Worm (Caenorhabditis elegans): ENCODE measurements around the gene F54E7.9.

Gene F54E7.9

ce11 chrIII:5707546-5707945, 29.9 kb upstream of the F54E7.9 start:
- no peak for TF ChIP-seq T22C8.4 (GFP tag; IDR thresholded peaks at IDR 0.05)
- TF ChIP-seq med-1 (GFP tag; optimal IDR thresholded peaks at IDR 0.05; ENCODE audit: insufficient read depth): no peak
- TF ChIP-seq ztf-23 (GFP tag; IDR thresholded peaks at IDR 0.05): no peak
- TF ChIP-seq cog-1 (tag; optimal IDR thresholded peaks at IDR 0.05): no peak

DNA sequence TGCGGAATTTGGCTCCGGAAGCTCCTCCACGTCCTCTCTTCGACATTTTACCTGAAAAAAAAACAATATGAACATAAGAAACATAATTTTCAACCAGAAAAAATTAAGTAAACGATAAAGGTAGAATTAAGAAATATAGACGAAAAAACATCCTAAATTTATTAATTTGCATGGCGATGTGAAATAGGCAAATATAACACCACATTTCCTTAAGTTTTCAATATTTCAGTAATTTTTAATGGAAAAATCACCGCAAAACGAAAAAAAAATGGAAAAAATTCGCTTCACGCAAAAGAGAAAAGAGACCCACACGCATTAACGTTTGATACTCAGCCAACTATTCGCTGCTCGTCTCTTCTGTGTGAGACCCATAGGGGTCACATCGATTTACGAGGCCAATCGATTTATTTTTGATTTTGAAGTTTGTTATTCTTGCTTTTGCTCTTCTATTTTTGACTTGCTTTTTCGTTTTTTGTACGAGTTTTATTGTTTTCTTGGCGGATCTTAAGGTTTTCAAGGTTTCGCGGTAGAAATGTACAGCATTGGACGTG, 28.5 kb upstream of the F54E7.9 start, which contains the start of gene rpl-23:
rpl-23 (minus strand) TSS at position 51 of the 551 bp plus-strand sequence.
- TF ChIP-seq flt-1 (GFP tag; IDR thresholded peaks at IDR 0.05) (peak; percentile 66), cog-1 (tag; optimal IDR thresholded peaks at IDR 0.05) (peak; percentile 54), ztf-23 (GFP tag; IDR thresholded peaks at IDR 0.05) (no peak), T22C8.4 (GFP tag; IDR thresholded peaks at IDR 0.05) (peak; percentile 96)

- no peak for TF ChIP-seq ref-1 (GFP tag; conservative IDR thresholded peaks at IDR 0.05)
Observed at ce11 chrIII:5705228-5705888, 27.7 kb upstream of the F54E7.9 start, which contains the start of gene swp-1. swp-1 (minus strand) TSS chrIII:5705525.

- TF ChIP-seq ref-1 (GFP tag; conservative IDR thresholded peaks at IDR 0.05): no peak
- TF ChIP-seq klf-2 (GFP tag; conservative IDR thresholded peaks at IDR 0.05): no peak
- TF ChIP-seq med-1 (GFP tag; optimal IDR thresholded peaks at IDR 0.05; ENCODE audit: insufficient read depth): no peak
- TF ChIP-seq cog-1 (tag; optimal IDR thresholded peaks at IDR 0.05): no peak
- TF ChIP-seq flt-1 (GFP tag; IDR thresholded peaks at IDR 0.05): no peak
- TF ChIP-seq tab-1 (GFP tag; IDR thresholded peaks at IDR 0.05): no peak
- no peak for TF ChIP-seq ztf-29 (GFP tag; IDR thresholded peaks at IDR 0.05)
- TF ChIP-seq ztf-23 (GFP tag; IDR thresholded peaks at IDR 0.05): no peak
- no peak for TF ChIP-seq T22C8.4 (GFP tag; IDR thresholded peaks at IDR 0.05)
Observed at ce11 chrIII:5701491-5701890, 23.8 kb upstream of the F54E7.9 start.

DNA sequence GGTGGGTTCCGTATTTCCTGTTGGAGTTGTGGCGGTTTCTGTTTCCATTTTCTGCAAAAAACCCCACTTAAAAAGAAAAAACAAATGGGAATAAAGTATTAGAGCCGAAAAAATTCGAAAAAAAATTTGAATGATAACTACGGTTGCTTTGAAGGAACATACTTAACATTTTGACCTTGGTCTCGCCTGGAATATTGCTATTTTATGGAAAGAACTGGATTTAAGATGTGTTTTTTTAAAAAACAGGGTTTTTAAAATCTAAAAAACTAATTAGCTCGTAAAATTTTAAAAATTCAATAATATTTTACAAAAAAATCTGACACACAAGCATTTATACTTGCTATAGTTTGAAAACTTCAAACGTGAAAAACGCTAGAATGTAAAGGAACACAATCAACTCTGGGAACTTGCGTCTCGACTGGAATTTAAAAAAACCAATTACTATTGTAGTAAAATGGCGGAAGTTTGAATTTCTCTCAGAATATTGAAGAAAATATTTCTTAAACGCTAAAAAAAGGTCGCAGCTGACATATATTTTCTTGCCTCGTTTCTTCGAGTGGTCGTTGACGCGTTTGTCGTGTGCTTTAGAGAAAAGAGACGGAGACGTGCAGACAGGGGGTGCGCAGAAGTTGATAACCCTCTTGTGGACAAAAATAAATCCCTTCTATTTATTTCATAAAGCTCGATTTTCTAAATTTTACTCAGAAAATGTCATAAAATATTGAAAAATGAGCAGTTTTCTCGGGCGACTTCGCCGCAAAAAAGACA, 20.5 kb upstream of the F54E7.9 start, which contains the start of the genes lgg-3 and rgs-5:
lgg-3 (minus strand) TSS at position 51 of the 768 bp plus-strand sequence.
rgs-5 (plus strand) TSS at position 593 of the 768 bp plus-strand sequence.
- TF ChIP-seq med-1 (GFP tag; optimal IDR thresholded peaks at IDR 0.05; ENCODE audit: insufficient read depth) (no peak), ref-1 (GFP tag; conservative IDR thresholded peaks at IDR 0.05) (no peak), flt-1 (GFP tag; IDR thresholded peaks at IDR 0.05) (no peak), ztf-29 (GFP tag; IDR thresholded peaks at IDR 0.05) (no peak), cog-1 (tag; optimal IDR thresholded peaks at IDR 0.05) (no peak), T22C8.4 (GFP tag; IDR thresholded peaks at IDR 0.05) (no peak), tab-1 (GFP tag; IDR thresholded peaks at IDR 0.05) (no peak), ztf-23 (GFP tag; IDR thresholded peaks at IDR 0.05) (no peak), klf-2 (GFP tag; conservative IDR thresholded peaks at IDR 0.05) (no peak)

ce11 chrIII:5697266-5697665, 19.6 kb upstream of the F54E7.9 start, which contains the start of gene B0336.7:
B0336.7 (minus strand) TSS chrIII:5697366.
- TF ChIP-seq cog-1 (tag; optimal IDR thresholded peaks at IDR 0.05) (no peak), klf-2 (GFP tag; conservative IDR thresholded peaks at IDR 0.05) (no peak), ztf-23 (GFP tag; IDR thresholded peaks at IDR 0.05) (no peak), ztf-29 (GFP tag; IDR thresholded peaks at IDR 0.05) (no peak), tab-1 (GFP tag; IDR thresholded peaks at IDR 0.05) (no peak), flt-1 (GFP tag; IDR thresholded peaks at IDR 0.05) (no peak), T22C8.4 (GFP tag; IDR thresholded peaks at IDR 0.05) (no peak), med-1 (GFP tag; optimal IDR thresholded peaks at IDR 0.05; ENCODE audit: insufficient read depth) (no peak), ref-1 (GFP tag; conservative IDR thresholded peaks at IDR 0.05) (no peak)

DNA sequence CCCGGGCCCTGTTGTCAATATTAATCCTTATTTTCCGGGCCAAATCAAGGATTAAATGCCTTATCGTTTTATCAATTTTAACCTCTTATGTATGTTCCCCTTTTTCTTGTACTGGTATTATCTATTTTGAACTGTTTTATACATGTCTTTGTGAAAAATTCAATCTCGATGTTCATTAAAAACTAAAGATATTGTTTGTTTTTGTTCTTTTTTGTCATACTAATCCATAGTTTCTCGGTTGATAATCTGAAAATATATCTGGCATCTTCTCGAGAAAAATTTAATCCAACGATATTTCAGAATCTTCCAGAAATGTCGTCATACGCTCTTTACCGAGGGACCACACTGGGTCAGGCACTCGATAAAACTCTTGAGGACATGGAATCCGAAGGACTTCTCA, 16.0 kb upstream of the F54E7.9 start, which contains the start of gene B0336.13:
B0336.13 (plus strand) TSS at position 301 of the 400 bp plus-strand sequence.
- TF ChIP-seq tab-1 (GFP tag; IDR thresholded peaks at IDR 0.05) (no peak), ztf-23 (GFP tag; IDR thresholded peaks at IDR 0.05) (no peak)

DNA sequence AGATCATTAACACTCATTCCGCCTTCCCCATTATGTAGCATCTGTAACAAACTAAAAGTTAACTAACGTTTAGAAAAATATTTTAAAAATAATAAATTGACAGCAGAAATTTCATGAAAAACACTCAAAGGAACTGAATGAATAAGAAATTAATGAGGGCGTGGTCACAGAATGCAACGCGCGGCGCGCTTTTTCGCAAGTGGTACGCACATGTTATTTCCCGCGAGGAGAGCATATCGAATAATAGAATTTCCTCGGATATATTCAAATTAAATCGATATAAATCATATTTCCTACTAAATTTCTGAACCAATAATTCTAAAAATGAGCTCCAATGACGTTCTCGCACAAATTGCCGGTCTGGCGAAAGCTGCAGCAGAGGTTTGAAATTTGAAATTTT, 15.0 kb upstream of the F54E7.9 start, which contains the start of the genes abi-1 and arle-14:
abi-1 (minus strand) TSS at position 51 of the 400 bp plus-strand sequence.
arle-14 (plus strand) TSS at position 217 of the 400 bp plus-strand sequence.
- TF ChIP-seq ztf-29 (GFP tag; IDR thresholded peaks at IDR 0.05): no peak
- no peak for TF ChIP-seq flt-1 (GFP tag; IDR thresholded peaks at IDR 0.05)
- TF ChIP-seq klf-2 (GFP tag; conservative IDR thresholded peaks at IDR 0.05): no peak
- no peak for TF ChIP-seq med-1 (GFP tag; optimal IDR thresholded peaks at IDR 0.05; ENCODE audit: insufficient read depth)
- TF ChIP-seq ztf-23 (GFP tag; IDR thresholded peaks at IDR 0.05): no peak
- no peak for TF ChIP-seq ref-1 (GFP tag; conservative IDR thresholded peaks at IDR 0.05)
- TF ChIP-seq T22C8.4 (GFP tag; IDR thresholded peaks at IDR 0.05): no peak
- TF ChIP-seq cog-1 (tag; optimal IDR thresholded peaks at IDR 0.05): no peak
- TF ChIP-seq tab-1 (GFP tag; IDR thresholded peaks at IDR 0.05): no peak

- TF ChIP-seq cog-1 (tag; optimal IDR thresholded peaks at IDR 0.05): no peak
- no peak for TF ChIP-seq tab-1 (GFP tag; IDR thresholded peaks at IDR 0.05)
- TF ChIP-seq ztf-29 (GFP tag; IDR thresholded peaks at IDR 0.05): no peak
- TF ChIP-seq flt-1 (GFP tag; IDR thresholded peaks at IDR 0.05): no peak
- no peak for TF ChIP-seq ref-1 (GFP tag; conservative IDR thresholded peaks at IDR 0.05)
- TF ChIP-seq ztf-23 (GFP tag; IDR thresholded peaks at IDR 0.05): no peak
- no peak for TF ChIP-seq klf-2 (GFP tag; conservative IDR thresholded peaks at IDR 0.05)
- no peak for TF ChIP-seq med-1 (GFP tag; optimal IDR thresholded peaks at IDR 0.05; ENCODE audit: insufficient read depth)
- TF ChIP-seq T22C8.4 (GFP tag; IDR thresholded peaks at IDR 0.05): no peak
Observed at ce11 chrIII:5691826-5692225, 14.1 kb upstream of the F54E7.9 start.

Data from whole organism, midembryonic.